Fruit fly (Drosophila melanogaster): ENCODE data around the gene prage.

- no peak for TF ChIP-seq Mad (GFP tag; optimal IDR thresholded peaks at IDR 0.05)
- TF ChIP-seq eve (GFP tag; optimal IDR thresholded peaks at IDR 0.05): no peak
- no peak for TF ChIP-seq CG7745 (tag; optimal IDR thresholded peaks at IDR 0.05)
- TF ChIP-seq CG6654 (GFP tag; optimal IDR thresholded peaks at IDR 0.05): no peak
- TF ChIP-seq CG33557 (GFP tag; optimal IDR thresholded peaks at IDR 0.05): no peak
Observed at dm6 chrX:1854070-1854469, 80.6 kb downstream of the prage start.

All from whole organism, embryonic.